Worm (Caenorhabditis elegans) whole organism, midembryonic: Measurements from ENCODE around the gene C01F6.14.

ENCODE experiments used
- flt-1 ChIP-seq: fragments of 200-800 bp; sonication (Bioruptor generic); IDR thresholded peaks from 2 replicates; pipeline ENCODE4 v1.3.6; 2022; ENCODE audit warnings: missing genetic modification characterization, missing compliant biosample characterization
- klf-2 ChIP-seq: fragments of 200-800 bp; sonication (Bioruptor generic); conservative IDR thresholded peaks from 2 replicates; pipeline ENCODE4 v1.3.6; 2022; ENCODE audit warnings: missing genetic modification reagents, missing genetic modification characterization, missing compliant biosample characterization
- med-1 ChIP-seq: sonication (generic microtip); optimal IDR thresholded peaks from 2 replicates; lab custom pipeline; 2017; ENCODE audit warnings: missing genetic modification characterization, mild to moderate bottlenecking, missing compliant biosample characterization, antibody characterized with exemption, missing genetic modification reagents; ENCODE audit not compliant: insufficient read depth

DNA sequence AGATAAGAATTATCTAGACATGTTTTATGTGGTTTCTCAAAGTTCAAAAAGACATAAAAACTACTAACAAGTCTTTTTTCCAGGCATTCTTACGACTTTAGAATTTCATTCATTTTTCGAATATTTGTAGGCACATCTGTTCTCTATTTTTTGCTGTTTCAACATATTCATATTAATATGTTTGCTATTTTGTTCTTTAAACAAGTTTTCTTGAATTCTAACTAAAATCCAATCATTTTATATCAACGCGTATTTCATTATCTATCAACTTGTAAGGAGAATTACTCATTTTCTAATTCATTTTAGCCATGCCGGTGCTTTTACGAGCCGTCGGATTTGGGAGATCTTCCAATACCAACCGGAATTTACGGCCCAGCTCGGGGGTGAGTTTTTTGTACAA lies 21.9 kb downstream of the C01F6.14 start, which contains the start of gene twk-8:
- TF ChIP-seq flt-1 (GFP tag; lab: Robert Waterston, UW) (no peak), med-1 (no peak), klf-2 (GFP tag; lab: Robert Waterston, UW) (no peak)
